Fruit fly (Drosophila melanogaster): ENCODE measurements around the gene fng.

Gene fng

DNA sequence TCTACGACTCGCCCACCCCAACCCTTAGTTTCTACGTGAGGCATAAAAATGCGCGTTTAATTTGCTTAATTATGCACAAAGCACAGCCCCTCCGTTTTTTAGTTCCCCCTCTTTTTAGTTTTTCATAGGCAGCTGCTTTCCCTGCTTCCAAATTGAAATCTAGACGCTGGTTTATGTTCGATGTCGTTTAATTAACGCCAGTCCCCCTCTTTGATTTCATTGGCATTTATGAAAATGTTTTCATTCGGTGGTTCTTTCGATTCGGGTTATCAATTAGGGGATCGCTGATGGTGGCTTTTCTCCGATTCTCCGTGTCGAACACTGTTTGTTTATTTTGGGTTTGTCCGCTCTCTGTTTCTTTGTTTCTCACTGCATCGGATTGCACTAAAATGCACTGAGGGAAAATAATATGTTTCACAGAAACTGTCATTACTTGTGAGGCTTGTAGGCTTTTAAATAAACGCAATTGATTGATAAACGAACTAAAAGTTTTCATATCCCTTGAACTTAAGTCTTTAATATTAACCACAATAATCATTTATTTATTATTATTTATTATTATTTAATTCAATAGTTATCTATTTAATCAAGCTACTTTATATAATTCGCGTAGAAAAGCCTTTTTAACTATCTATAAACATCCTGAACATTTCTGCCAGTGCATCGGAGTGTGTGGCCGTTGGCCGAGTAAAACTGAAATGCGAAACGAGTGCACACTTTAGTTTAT lies 19.1 kb downstream of the fng start (continued):
- TF ChIP-seq ems (GFP tag; optimal IDR thresholded peaks at IDR 0.05) = no peak
- peak; percentile 64; the same call in 1 of the 2 replicates for TF ChIP-seq Awh (GFP tag; IDR thresholded peaks at IDR 0.05)
- peak; percentile 53 for TF ChIP-seq CG7839 (tag; optimal IDR thresholded peaks at IDR 0.05)
- TF ChIP-seq run (tag; optimal IDR thresholded peaks at IDR 0.05) = peak; percentile 9
- no peak for TF ChIP-seq cwo (GFP tag; optimal IDR thresholded peaks at IDR 0.05)
- TF ChIP-seq CG43689 (GFP tag; IDR thresholded peaks at IDR 0.05) = no peak
- TF ChIP-seq gem (tag; optimal IDR thresholded peaks at IDR 0.05) = peak; percentile 79
- no peak for TF ChIP-seq CG5245 (GFP tag; optimal IDR thresholded peaks at IDR 0.05)
- no peak for TF ChIP-seq B-H2 (GFP tag; optimal IDR thresholded peaks at IDR 0.05)
- peak; percentile 72 for TF ChIP-seq CG15601 (tag; optimal IDR thresholded peaks at IDR 0.05)
- peak; percentile 4 for TF ChIP-seq CG33557 (GFP tag; optimal IDR thresholded peaks at IDR 0.05)
- TF ChIP-seq ATbp (GFP tag; optimal IDR thresholded peaks at IDR 0.05) = peak; percentile 61
- TF ChIP-seq CG13624 (GFP tag; optimal IDR thresholded peaks at IDR 0.05) = no peak
- TF ChIP-seq nerfin-1 (tag; optimal IDR thresholded peaks at IDR 0.05) = peak; percentile 42
- TF ChIP-seq CG17186 (GFP tag; optimal IDR thresholded peaks at IDR 0.05) = no peak
- no peak for TF ChIP-seq fu2 (GFP tag; optimal IDR thresholded peaks at IDR 0.05)
- TF ChIP-seq CG14965 (GFP tag; optimal IDR thresholded peaks at IDR 0.05; ENCODE audit: borderline replicate concordance) = no peak
- TF ChIP-seq Ets65A (GFP tag) = no peak
- peak; percentile 29; the same call in 1 of the 2 replicates for TF ChIP-seq vvl (GFP tag; IDR thresholded peaks at IDR 0.05)
- no peak for TF ChIP-seq CG12236 (GFP tag; optimal IDR thresholded peaks at IDR 0.05)
- no peak for TF ChIP-seq Trl (optimal IDR thresholded peaks at IDR 0.05)
- TF ChIP-seq Trl (GFP tag; optimal IDR thresholded peaks at IDR 0.05) = no peak
- no peak for TF ChIP-seq CG6683 (GFP tag; optimal IDR thresholded peaks at IDR 0.05)
- peak; percentile 26 for TF ChIP-seq bcd (GFP tag; optimal IDR thresholded peaks at IDR 0.05)
- no peak for TF ChIP-seq Atf3 (GFP tag; optimal IDR thresholded peaks at IDR 0.05)
- peak; percentile 41 for TF ChIP-seq CG15696 (tag; optimal IDR thresholded peaks at IDR 0.05)
- peak; percentile 59 for TF ChIP-seq trem (tag; optimal IDR thresholded peaks at IDR 0.05)
- peak; percentile 82 for TF ChIP-seq CG17361 (GFP tag; IDR thresholded peaks at IDR 0.05)
- TF ChIP-seq D19A (tag; optimal IDR thresholded peaks at IDR 0.05) = peak; percentile 71
- TF ChIP-seq Kr (GFP tag; optimal IDR thresholded peaks at IDR 0.05) = no peak
- no peak for TF ChIP-seq CG32767 (GFP tag; IDR thresholded peaks at IDR 0.05)
- TF ChIP-seq CG10565 (GFP tag; optimal IDR thresholded peaks at IDR 0.05) = no peak
- no peak for TF ChIP-seq CG4820 (GFP tag; optimal IDR thresholded peaks at IDR 0.05)
- no peak for TF ChIP-seq Pdp1 (GFP tag; optimal IDR thresholded peaks at IDR 0.05)
- TF ChIP-seq tx (GFP tag; optimal IDR thresholded peaks at IDR 0.05) = no peak
- TF ChIP-seq stc (GFP tag; IDR thresholded peaks at IDR 0.05) = 0 out of 2 replicates have a peak, but pooled peaks have one; percentile 32
- TF ChIP-seq lola (GFP tag; optimal IDR thresholded peaks at IDR 0.05) = peak in 1 of 3 experiments; percentile 76
- peak; percentile 81 for TF ChIP-seq CG31441 (GFP tag; IDR thresholded peaks at IDR 0.05)
- no peak for TF ChIP-seq pnt (GFP tag; optimal IDR thresholded peaks at IDR 0.05)
- no peak for TF ChIP-seq CG14441 (GFP tag; IDR thresholded peaks at IDR 0.05)
- no peak for TF ChIP-seq br (optimal IDR thresholded peaks at IDR 0.05)
- no peak for TF ChIP-seq org-1 (GFP tag; optimal IDR thresholded peaks at IDR 0.05)
- TF ChIP-seq eve (GFP tag; optimal IDR thresholded peaks at IDR 0.05) = no peak
- TF ChIP-seq abd-A (tag; optimal IDR thresholded peaks at IDR 0.05) = peak; percentile 41
- TF ChIP-seq z (GFP tag; IDR thresholded peaks at IDR 0.05) = no peak
- no peak for TF ChIP-seq mam (GFP tag; optimal IDR thresholded peaks at IDR 0.05)
- no peak for TF ChIP-seq crc (GFP tag; optimal IDR thresholded peaks at IDR 0.05)
- no peak for TF ChIP-seq CG34376 (GFP tag; optimal IDR thresholded peaks at IDR 0.05)
- TF ChIP-seq ewg (GFP tag; optimal IDR thresholded peaks at IDR 0.05) = peak; percentile 36
- no peak for TF ChIP-seq CG17612 (GFP tag; IDR thresholded peaks at IDR 0.05)

All from whole organism, embryonic.